Worm (Caenorhabditis elegans) whole organism, L1 larva: ENCODE data around the gene F41G3.19.

Experiments used
- C04F5.9 ChIP-seq: sonication (generic microtip); optimal IDR thresholded peaks from 2 replicates; lab custom pipeline; 2016; ENCODE audit warnings: missing genetic modification characterization, missing compliant biosample characterization
- F16B12.6 ChIP-seq: fragments of 150-350 bp; optimal IDR thresholded peaks from 2 replicates; lab custom pipeline; 2014; ENCODE audit warnings: missing biosample characterization, missing genetic modification characterization
- Y116A8C.19 ChIP-seq: sonication (generic microtip); optimal IDR thresholded peaks from 2 replicates; lab custom pipeline; 2016; ENCODE audit warnings: missing compliant biosample characterization, missing genetic modification characterization, borderline replicate concordance
- blmp-1 ChIP-seq: fragments of 150-350 bp; optimal IDR thresholded peaks from 2 replicates; lab custom pipeline; 2014; ENCODE audit warnings: missing biosample characterization, missing genetic modification characterization
- ceh-63 ChIP-seq: fragments of 200-800 bp; sonication (Bioruptor generic); optimal IDR thresholded peaks from 2 replicates; lab custom pipeline; 2018; ENCODE audit warnings: mild to moderate bottlenecking, missing genetic modification characterization, missing compliant biosample characterization
- ceh-82 ChIP-seq, 3 experiments: fragments of 150-350 bp in 1 of 3; sonication (generic microtip) in 2 of 3; optimal IDR thresholded peaks; 2 replicates each; lab custom pipeline; 2014 to 2017; ENCODE audit warnings: missing biosample characterization in 3 of 3, missing genetic modification characterization in 3 of 3
- ceh-90 ChIP-seq: sonication (generic microtip); optimal IDR thresholded peaks from 2 replicates; lab custom pipeline; 2016; ENCODE audit warnings: missing genetic modification characterization, missing compliant biosample characterization
- dpl-1 ChIP-seq, 3 experiments: fragments of 150-350 bp in 2 of 3; sonication (generic microtip) in 1 of 3; optimal IDR thresholded peaks; 2 replicates each; lab custom pipeline; 2014 to 2017; ENCODE audit warnings: missing biosample characterization in 3 of 3, missing genetic modification characterization in 3 of 3, missing genetic modification reagents in 3 of 3
- efl-1 ChIP-seq, 4 experiments: fragments of 150-350 bp; optimal IDR thresholded peaks in 3 of 4; peaks in 1 of 4; 1 replicate in 1 of 4; 2 replicates in 3 of 4; lab custom pipeline; 2014; ENCODE audit warnings: missing biosample characterization in 2 of 4, missing genetic modification characterization in 2 of 4, missing genetic modification reagents in 2 of 4
- elt-2 ChIP-seq: sonication (generic microtip); optimal IDR thresholded peaks from 2 replicates; lab custom pipeline; 2016; ENCODE audit warnings: missing genetic modification characterization, mild to moderate bottlenecking, inconsistent platforms, missing compliant biosample characterization, missing genetic modification reagents
- ets-5 ChIP-seq: fragments of 200-800 bp; sonication (Bioruptor generic); IDR thresholded peaks from 2 replicates; pipeline ENCODE4 v1.3.6; 2022; ENCODE audit warnings: missing genetic modification characterization, missing compliant biosample characterization
- fkh-4 ChIP-seq: sonication (generic microtip); optimal IDR thresholded peaks from 2 replicates; lab custom pipeline; 2016; ENCODE audit warnings: missing compliant biosample characterization, missing genetic modification characterization, borderline replicate concordance
- grh-1 ChIP-seq: fragments of 200-800 bp; sonication (Bioruptor generic); IDR thresholded peaks from 2 replicates; pipeline ENCODE4 v1.3.6; 2022; ENCODE audit warnings: missing genetic modification reagents, missing genetic modification characterization, missing compliant biosample characterization
- irx-1 ChIP-seq: sonication (generic microtip); optimal IDR thresholded peaks from 2 replicates; lab custom pipeline; 2016; ENCODE audit warnings: missing genetic modification characterization, missing compliant biosample characterization
- jun-1 ChIP-seq: fragments of 150-350 bp; optimal IDR thresholded peaks from 2 replicates; lab custom pipeline; 2014; ENCODE audit warnings: missing biosample characterization, missing genetic modification reagents, missing genetic modification characterization
- lin-14 ChIP-seq: fragments of 200-800 bp; sonication (Bioruptor generic); optimal IDR thresholded peaks from 2 replicates; lab custom pipeline; 2018; ENCODE audit warnings: mild to moderate bottlenecking, missing genetic modification characterization, moderate library complexity, missing compliant biosample characterization
- lsy-2 ChIP-seq, 2 experiments: fragments of 150-350 bp; optimal IDR thresholded peaks; 2 replicates each; lab custom pipeline; 2014; ENCODE audit warnings: missing biosample characterization in 2 of 2, missing genetic modification characterization in 2 of 2
- mep-1 ChIP-seq: fragments of 150-350 bp; optimal IDR thresholded peaks from 2 replicates; lab custom pipeline; 2014; ENCODE audit warnings: missing biosample characterization, missing genetic modification characterization
- nhr-12 ChIP-seq: sonication (generic microtip); optimal IDR thresholded peaks from 2 replicates; lab custom pipeline; 2017; ENCODE audit warnings: missing biosample characterization, missing genetic modification characterization
- nhr-19 ChIP-seq: fragments of 200-800 bp; sonication (Bioruptor generic); conservative IDR thresholded peaks from 2 replicates; pipeline ENCODE4 v1.3.6; 2022; ENCODE audit warnings: missing genetic modification characterization, missing compliant biosample characterization
- nhr-20 ChIP-seq: sonication (generic microtip); optimal IDR thresholded peaks from 2 replicates; lab custom pipeline; 2016; ENCODE audit warnings: mild to moderate bottlenecking, missing genetic modification characterization, missing compliant biosample characterization
- nhr-47 ChIP-seq: sonication (generic microtip); optimal IDR thresholded peaks from 2 replicates; lab custom pipeline; 2016; ENCODE audit warnings: mild to moderate bottlenecking, missing genetic modification characterization, moderate library complexity, missing compliant biosample characterization
- nhr-84 ChIP-seq: sonication (generic microtip); optimal IDR thresholded peaks from 2 replicates; lab custom pipeline; 2017; ENCODE audit warnings: missing biosample characterization, missing genetic modification characterization
- nhr-85 ChIP-seq: sonication (generic microtip); peaks from one replicate; lab custom pipeline; 2016; ENCODE audit warnings: missing genetic modification characterization, inconsistent platforms, missing compliant biosample characterization
- nhr-90 ChIP-seq: sonication (generic microtip); optimal IDR thresholded peaks from 2 replicates; lab custom pipeline; 2016; ENCODE audit warnings: mild to moderate bottlenecking, missing genetic modification characterization, missing compliant biosample characterization; ENCODE audit not compliant: poor library complexity
- pag-3 ChIP-seq: sonication (generic microtip); optimal IDR thresholded peaks from 2 replicates; lab custom pipeline; 2017; ENCODE audit warnings: missing genetic modification characterization, mild to moderate bottlenecking, missing compliant biosample characterization, antibody characterized with exemption, borderline replicate concordance; ENCODE audit not compliant: insufficient read depth
- pax-3 ChIP-seq: fragments of 200-800 bp; sonication (Bioruptor generic); optimal IDR thresholded peaks from 2 replicates; lab custom pipeline; 2018; ENCODE audit warnings: mild to moderate bottlenecking, missing genetic modification characterization, moderate library complexity, missing compliant biosample characterization
- pqm-1 ChIP-seq: sonication (generic microtip); optimal IDR thresholded peaks from 3 replicates; lab custom pipeline; 2017; ENCODE audit warnings: missing biosample characterization, missing genetic modification characterization
- rnt-1 ChIP-seq: sonication (generic microtip); optimal IDR thresholded peaks from 2 replicates; lab custom pipeline; 2016; ENCODE audit warnings: mild to moderate bottlenecking, missing genetic modification characterization, moderate library complexity, missing compliant biosample characterization
- snu-23 ChIP-seq: sonication (generic microtip); optimal IDR thresholded peaks from 2 replicates; lab custom pipeline; 2016; ENCODE audit warnings: missing genetic modification characterization, missing compliant biosample characterization
- swsn-7 ChIP-seq: sonication (generic microtip); optimal IDR thresholded peaks from 2 replicates; lab custom pipeline; 2016; ENCODE audit warnings: missing genetic modification characterization, missing compliant biosample characterization
- zag-1 ChIP-seq: fragments of 150-350 bp; optimal IDR thresholded peaks from 2 replicates; lab custom pipeline; 2014; ENCODE audit warnings: missing biosample characterization, missing genetic modification characterization

The F41G3.19 gene

ce11 chrII:6800104-6800711 is 48.3 kb upstream of the F41G3.19 start, which contains the start of gene F31E8.4 (continued):
- TF ChIP-seq lsy-2 (tag; optimal IDR thresholded peaks at IDR 0.05; lab: Kevin White, UChicago): peak in 1 of 2 experiments; percentile 19

- no peak for TF ChIP-seq elt-2 (tag; lab: Kevin White, UChicago)
- TF ChIP-seq blmp-1: peak; percentile 52
- no peak for TF ChIP-seq jun-1 (tag; lab: Kevin White, UChicago)
Observed at ce11 chrII:6791891-6792290, 40.0 kb upstream of the F41G3.19 start, which contains the start of gene T13C2.2. Gene T13C2.2, plus strand, starts transcription at chrII:6792191.

- TF ChIP-seq ceh-90 (no peak), nhr-84 (no peak), rnt-1 (tag; lab: Kevin White, UChicago) (peak; percentile 6), C04F5.9 (tag; lab: Kevin White, UChicago) (no peak), zag-1 (tag; lab: Kevin White, UChicago) (no peak), lin-14 (peak; percentile 31), fkh-4 (tag; lab: Kevin White, UChicago) (no peak), efl-1 (optimal IDR thresholded peaks at IDR 0.05; lab: Kevin White, UChicago) (no peak), efl-1 (GFP tag; optimal IDR thresholded peaks at IDR 0.05 in 1 of 2; lab: Kevin White, UChicago) (peak in 1 of 2 experiments; percentile 9), grh-1 (GFP tag; lab: Robert Waterston, UW) (no peak), pax-3 (tag; lab: Kevin White, UChicago) (no peak), F16B12.6 (tag; lab: Kevin White, UChicago) (no peak), swsn-7 (tag; lab: Kevin White, UChicago) (no peak), ceh-63 (no peak), pag-3 (tag; lab: Kevin White, UChicago) (no peak), nhr-20 (no peak)
Observed at ce11 chrII:6788672-6789298, 36.9 kb upstream of the F41G3.19 start, which contains the start of gene T13C2.3. Gene T13C2.3, plus strand, starts transcription at chrII:6789248.

- TF ChIP-seq ceh-90 (no peak), lsy-2 (tag; optimal IDR thresholded peaks at IDR 0.05; lab: Kevin White, UChicago) (no peak), ets-5 (GFP tag; lab: Robert Waterston, UW) (no peak), nhr-85 (tag; lab: Kevin White, UChicago) (no peak), nhr-47 (tag; lab: Kevin White, UChicago) (no peak), nhr-19 (GFP tag; lab: Robert Waterston, UW) (no peak), snu-23 (GFP tag; lab: Kevin White, UChicago) (no peak), rnt-1 (tag; lab: Kevin White, UChicago) (no peak), nhr-12 (tag; lab: Kevin White, UChicago) (no peak), irx-1 (tag; lab: Kevin White, UChicago) (no peak), Y116A8C.19 (no peak), ceh-63 (no peak), pqm-1 (tag; lab: Kevin White, UChicago) (no peak), mep-1 (no peak), nhr-90 (tag; lab: Kevin White, UChicago) (no peak), ceh-82 (tag; optimal IDR thresholded peaks at IDR 0.05; lab: Kevin White, UChicago) (no peak), grh-1 (GFP tag; lab: Robert Waterston, UW) (no peak), dpl-1 (GFP tag; optimal IDR thresholded peaks at IDR 0.05; lab: Kevin White, UChicago) (no peak)
Observed at ce11 chrII:6783377-6783829, 31.5 kb upstream of the F41G3.19 start, which contains the start of gene gldi-2. Gene gldi-2, plus strand, starts transcription at chrII:6783427.
